Worm (Caenorhabditis elegans): ENCODE results near the gene T04C9.2.
A peak's percentile ranks its signal among the peaks of the same experiment; 100 is the strongest.

Gene T04C9.2

DNA sequence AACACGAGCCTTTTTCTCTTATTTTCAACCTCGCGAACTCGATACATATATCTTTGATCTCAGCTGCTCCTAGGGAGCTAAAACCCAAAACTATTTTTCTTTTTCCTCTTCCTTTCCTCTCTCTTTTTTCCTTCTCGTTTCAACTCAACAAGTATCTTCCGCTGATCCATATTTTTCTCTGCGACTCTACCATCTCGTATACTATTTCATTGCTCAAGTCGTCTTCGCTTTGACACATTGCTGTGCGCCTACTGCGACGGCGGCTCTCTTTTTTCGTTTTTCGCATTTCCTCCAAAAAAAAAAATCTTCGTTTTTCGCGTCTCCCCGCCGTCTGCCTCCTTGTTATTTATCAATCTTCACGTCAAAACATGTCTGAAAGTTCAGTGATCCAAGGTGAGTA lies 41.9 kb upstream of the T04C9.2 start (continued):
- peak; percentile 81 for TF ChIP-seq fkh-10 (GFP tag; optimal IDR thresholded peaks at IDR 0.05)
- TF ChIP-seq C16A3.4 (tag; optimal IDR thresholded peaks at IDR 0.05): no peak
- TF ChIP-seq lin-35 (GFP tag; optimal IDR thresholded peaks at IDR 0.05): no peak
- no peak for TF ChIP-seq xbp-1 (tag; optimal IDR thresholded peaks at IDR 0.05)
- TF ChIP-seq nhr-47 (tag; optimal IDR thresholded peaks at IDR 0.05): peak; percentile 34
- TF ChIP-seq hlh-17 (GFP tag; optimal IDR thresholded peaks at IDR 0.05; ENCODE audit: borderline replicate concordance): no peak
- TF ChIP-seq skn-1 (tag; optimal IDR thresholded peaks at IDR 0.05): no peak
- peak in 1 of 2 experiments; percentile 14 for TF ChIP-seq mdl-1 (tag; optimal IDR thresholded peaks at IDR 0.05)
- no peak for TF ChIP-seq sptf-1 (tag; optimal IDR thresholded peaks at IDR 0.05)
- no peak for TF ChIP-seq pag-3 (tag; optimal IDR thresholded peaks at IDR 0.05; ENCODE audit: borderline replicate concordance, insufficient read depth)
- TF ChIP-seq isw-1 (GFP tag; IDR thresholded peaks at IDR 0.05): no peak
- no peak for TF ChIP-seq nhr-237 (tag; optimal IDR thresholded peaks at IDR 0.05)
- no peak for TF ChIP-seq nhr-84 (tag; optimal IDR thresholded peaks at IDR 0.05)
- TF ChIP-seq nhr-71 (tag; optimal IDR thresholded peaks at IDR 0.05): peak; percentile 51
- no peak for TF ChIP-seq nhr-11 (tag; optimal IDR thresholded peaks at IDR 0.05)
- no peak for TF ChIP-seq dpl-1 (GFP tag; optimal IDR thresholded peaks at IDR 0.05)

DNA sequence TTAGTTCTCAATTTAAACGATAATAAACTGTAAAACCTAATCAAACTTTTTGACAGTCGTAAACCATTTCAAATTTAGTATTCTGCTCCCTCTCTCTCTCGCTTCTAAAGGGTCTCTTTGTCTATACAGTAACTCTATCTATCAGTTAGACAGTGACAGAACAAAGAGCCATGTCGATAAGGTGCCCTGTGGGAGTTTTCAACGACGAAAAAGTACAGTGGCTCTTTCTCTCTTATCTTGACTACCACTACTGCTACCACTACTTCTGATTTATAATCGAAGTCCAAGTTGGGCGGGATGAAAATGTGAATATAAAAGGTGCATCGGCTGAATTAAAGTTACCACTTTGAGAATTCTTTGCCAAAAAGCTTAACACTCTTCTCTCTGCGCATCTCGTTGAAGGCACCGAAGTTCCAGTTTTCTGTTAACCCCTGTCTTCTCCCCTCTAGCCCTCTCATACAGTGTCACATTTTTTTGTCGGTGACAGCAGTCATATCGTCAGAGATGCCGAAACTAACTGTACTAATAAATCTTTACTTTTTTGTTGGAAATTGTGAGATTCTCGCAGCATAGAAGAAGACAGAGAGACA lies 40.8 kb upstream of the T04C9.2 start:
- TF ChIP-seq skn-1 (tag; optimal IDR thresholded peaks at IDR 0.05) (no peak), lin-35 (GFP tag; optimal IDR thresholded peaks at IDR 0.05) (peak in 1 of 2 experiments; percentile 48), pax-3 (tag; optimal IDR thresholded peaks at IDR 0.05) (no peak), C34B4.2 (tag; optimal IDR thresholded peaks at IDR 0.05) (no peak), rnt-1 (tag; optimal IDR thresholded peaks at IDR 0.05) (peak; percentile 1), efl-1 (optimal IDR thresholded peaks at IDR 0.05) (no peak), efl-1 (GFP tag; optimal IDR thresholded peaks at IDR 0.05 in 1 of 2) (peak in 1 of 2 experiments; percentile 68), pqm-1 (tag; optimal IDR thresholded peaks at IDR 0.05) (no peak)

DNA sequence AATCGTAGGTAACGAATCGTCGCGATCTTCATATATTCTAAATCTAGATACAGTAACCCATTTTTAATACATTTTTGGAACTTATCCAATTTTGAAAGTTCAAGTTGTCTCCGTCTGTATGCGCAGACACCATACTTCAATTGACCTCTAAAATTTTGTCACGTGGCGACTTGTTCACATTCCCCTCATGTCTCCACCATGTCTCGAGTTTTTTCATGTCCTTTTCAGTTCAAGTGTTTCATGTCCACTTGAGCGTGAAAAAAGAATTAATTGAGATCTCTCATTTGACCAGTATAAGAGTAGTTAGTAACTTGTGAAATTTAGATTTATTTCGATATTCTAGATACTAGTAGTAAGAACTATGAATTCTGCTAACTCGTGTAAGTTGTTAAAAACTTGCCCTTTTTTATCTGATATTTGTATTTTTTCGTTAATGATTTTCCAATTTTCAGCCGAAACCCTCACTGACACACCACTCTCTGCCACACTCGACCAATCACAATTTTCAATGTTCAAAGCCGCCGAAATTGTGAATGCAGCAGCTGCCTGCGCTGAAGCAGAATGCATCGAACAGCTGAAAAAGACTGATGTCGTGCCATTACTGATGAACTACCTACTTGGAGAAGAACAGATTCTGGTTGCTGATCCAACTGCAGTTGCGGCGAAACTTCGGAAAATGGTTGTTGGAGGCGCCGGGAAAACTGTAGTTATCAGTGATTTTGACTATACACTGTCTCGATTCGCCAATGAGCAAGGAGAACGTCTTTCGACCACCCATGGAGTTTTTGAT lies 39.9 kb upstream of the T04C9.2 start:
- TF ChIP-seq nhr-77 (tag; optimal IDR thresholded peaks at IDR 0.05) (no peak), lsy-2 (tag; optimal IDR thresholded peaks at IDR 0.05) (peak; percentile 34 to 52), efl-1 (optimal IDR thresholded peaks at IDR 0.05) (peak in 1 of 2 experiments; percentile 14), efl-1 (GFP tag; optimal IDR thresholded peaks at IDR 0.05 in 1 of 2) (peak in 1 of 2 experiments; percentile 93), nhr-19 (GFP tag; conservative IDR thresholded peaks at IDR 0.05) (peak; percentile 32; the same call in 1 of the 2 replicates), lin-14 (GFP tag; optimal IDR thresholded peaks at IDR 0.05) (peak; percentile 84), mab-9 (GFP tag; IDR thresholded peaks at IDR 0.05) (no peak), ceh-82 (tag; optimal IDR thresholded peaks at IDR 0.05) (peak in 1 of 3 experiments; percentile 12), lin-35 (GFP tag; optimal IDR thresholded peaks at IDR 0.05) (peak; percentile 3 to 53), nhr-20 (tag; optimal IDR thresholded peaks at IDR 0.05) (peak; percentile 71), pqm-1 (tag; optimal IDR thresholded peaks at IDR 0.05) (no peak), grh-1 (GFP tag; IDR thresholded peaks at IDR 0.05) (peak; percentile 52; the same call in 1 of the 2 replicates), elt-2 (tag; optimal IDR thresholded peaks at IDR 0.05) (no peak), fos-1 (tag; optimal IDR thresholded peaks at IDR 0.05) (no peak), mep-1 (tag; optimal IDR thresholded peaks at IDR 0.05) (peak; percentile 59), egl-27 (tag; optimal IDR thresholded peaks at IDR 0.05) (no peak), jun-1 (tag; optimal IDR thresholded peaks at IDR 0.05) (no peak), hlh-4 (tag; optimal IDR thresholded peaks at IDR 0.05) (no peak), nhr-47 (tag; optimal IDR thresholded peaks at IDR 0.05) (peak; percentile 12), unc-30 (tag; optimal IDR thresholded peaks at IDR 0.05) (no peak), nhr-71 (tag; optimal IDR thresholded peaks at IDR 0.05) (peak; percentile 72), tbx-2 (tag; optimal IDR thresholded peaks at IDR 0.05) (peak; percentile 33), unc-62 (GFP tag; optimal IDR thresholded peaks at IDR 0.05) (no peak), ceh-8 (GFP tag; optimal IDR thresholded peaks at IDR 0.05) (no peak), nhr-85 (tag) (peak; percentile 91), fkh-8 (tag; optimal IDR thresholded peaks at IDR 0.05) (peak; percentile 13), mdl-1 (tag; optimal IDR thresholded peaks at IDR 0.05) (peak in 1 of 2 experiments; percentile 63), swsn-7 (tag; optimal IDR thresholded peaks at IDR 0.05) (peak; percentile 19), irx-1 (tag; optimal IDR thresholded peaks at IDR 0.05) (no peak), blmp-1 (tag; optimal IDR thresholded peaks at IDR 0.05) (peak; percentile 46), snu-23 (GFP tag; optimal IDR thresholded peaks at IDR 0.05) (peak; percentile 72)
